Worm (Caenorhabditis elegans): ENCODE results near the gene srg-15.

The srg-15 gene

DNA sequence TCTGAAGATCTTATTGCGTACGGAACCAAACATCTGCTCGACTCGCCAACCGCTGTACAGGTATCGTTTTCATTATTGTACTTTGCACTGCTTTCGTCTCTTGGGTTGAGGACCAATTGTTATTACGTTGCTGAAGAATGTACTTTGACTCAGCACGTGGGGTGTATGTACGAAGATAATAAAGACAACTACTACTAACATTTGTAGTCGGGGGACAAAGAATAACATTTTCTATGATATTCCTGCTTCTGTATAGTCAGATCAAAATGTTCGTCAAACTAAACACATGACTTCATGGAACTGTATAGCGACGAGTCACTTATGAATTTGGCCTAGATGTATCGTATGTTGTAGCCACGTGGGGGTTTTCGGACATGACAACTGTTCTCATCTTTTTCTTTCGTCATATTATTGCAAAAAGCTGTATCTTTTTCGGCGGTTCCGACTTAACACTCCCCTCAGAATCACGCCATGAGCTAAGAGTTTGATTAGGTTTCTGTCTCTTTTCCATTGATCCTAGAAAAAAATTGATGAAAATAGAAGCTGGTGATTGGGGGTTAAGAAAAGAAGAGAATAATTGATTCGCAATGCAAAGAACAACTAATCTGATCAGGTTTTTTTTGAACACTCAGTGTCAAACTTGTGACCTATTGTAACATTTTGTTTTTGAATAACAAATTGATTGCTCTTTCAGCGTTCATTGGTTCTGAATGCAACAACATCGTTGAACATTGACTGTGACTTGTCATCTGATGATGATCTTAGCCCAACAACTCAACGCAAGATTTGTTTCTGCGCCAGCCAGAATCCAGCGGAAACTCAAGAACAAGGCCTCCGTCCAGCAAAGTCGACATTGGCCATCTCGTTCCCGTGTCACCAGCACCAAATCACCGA is 34.6 kb upstream of the srg-15 start (continued):
- no peak for TF ChIP-seq ctbp-1 (GFP tag; IDR thresholded peaks at IDR 0.05)
- TF ChIP-seq attf-4 (tag; optimal IDR thresholded peaks at IDR 0.05) = no peak
- TF ChIP-seq tag-97 (GFP tag; IDR thresholded peaks at IDR 0.05) = no peak
- no peak for TF ChIP-seq snpc-1.2 (GFP tag; IDR thresholded peaks at IDR 0.05)
- peak; percentile 38 for TF ChIP-seq nhr-25 (tag; optimal IDR thresholded peaks at IDR 0.05; ENCODE audit: borderline replicate concordance, insufficient read depth)
- no peak for TF ChIP-seq aly-2 (tag; optimal IDR thresholded peaks at IDR 0.05)
- peak; percentile 4 for TF ChIP-seq T20F7.1 (GFP tag; optimal IDR thresholded peaks at IDR 0.05)
- TF ChIP-seq lin-39 (tag; optimal IDR thresholded peaks at IDR 0.05) = no peak
- TF ChIP-seq lin-29 (GFP tag; IDR thresholded peaks at IDR 0.05) = no peak
- no peak for TF ChIP-seq Y5F2A.4 (GFP tag; optimal IDR thresholded peaks at IDR 0.05)
- no peak for TF ChIP-seq cey-2 (tag; optimal IDR thresholded peaks at IDR 0.05; ENCODE audit: borderline replicate concordance, insufficient read depth)
- peak in 1 of 2 experiments; percentile 3 for TF ChIP-seq lsy-2 (tag; optimal IDR thresholded peaks at IDR 0.05)
- no peak for TF ChIP-seq ztf-11 (tag; optimal IDR thresholded peaks at IDR 0.05)
- TF ChIP-seq Y75B8A.6 (GFP tag; IDR thresholded peaks at IDR 0.05) = 0 out of 2 replicates have a peak, but pooled peaks have one; percentile 8
- no peak for TF ChIP-seq ZK337.2 (GFP tag; IDR thresholded peaks at IDR 0.05)
- TF ChIP-seq daf-19 (GFP tag; conservative IDR thresholded peaks at IDR 0.05) = no peak
- TF ChIP-seq nhr-41 (GFP tag; IDR thresholded peaks at IDR 0.05) = no peak
- TF ChIP-seq lin-13 (GFP tag; optimal IDR thresholded peaks at IDR 0.05) = no peak
- TF ChIP-seq mxl-2 (GFP tag; conservative IDR thresholded peaks at IDR 0.05) = no peak
- TF ChIP-seq vab-7 (GFP tag; IDR thresholded peaks at IDR 0.05) = no peak; the same call in 1 of the 2 replicates
- TF ChIP-seq lin-15B (tag; optimal IDR thresholded peaks at IDR 0.05) = no peak
- no peak for TF ChIP-seq unc-39 (tag; optimal IDR thresholded peaks at IDR 0.05)
- TF ChIP-seq daf-12 (tag; optimal IDR thresholded peaks at IDR 0.05) = no peak
- TF ChIP-seq mep-1 (tag; optimal IDR thresholded peaks at IDR 0.05) = peak; percentile 11
- TF ChIP-seq egl-27 (tag; optimal IDR thresholded peaks at IDR 0.05) = no peak
- TF ChIP-seq aha-1 (tag) = peak; percentile 95
- TF ChIP-seq pha-4 (GFP tag; IDR thresholded peaks at IDR 0.05) = peak; percentile 22; the same call in 1 of the 2 replicates
- no peak for TF ChIP-seq pha-4 (tag; optimal IDR thresholded peaks at IDR 0.05)
- no peak for TF ChIP-seq spr-3 (GFP tag; optimal IDR thresholded peaks at IDR 0.05)
- TF ChIP-seq mdt-29 (GFP tag; IDR thresholded peaks at IDR 0.05) = no peak; the same call in 1 of the 2 replicates
- TF ChIP-seq daf-16 (GFP tag; optimal IDR thresholded peaks at IDR 0.05) = no peak
- TF ChIP-seq daf-16 (tag; optimal IDR thresholded peaks at IDR 0.05) = peak; percentile 31
- 0 out of 2 replicates have a peak, but pooled peaks have one; percentile 12 for TF ChIP-seq nhr-42 (GFP tag; IDR thresholded peaks at IDR 0.05)
- TF ChIP-seq F10B5.3 (tag; optimal IDR thresholded peaks at IDR 0.05) = no peak
- peak; percentile 26 for TF ChIP-seq hlh-30 (tag; optimal IDR thresholded peaks at IDR 0.05; ENCODE audit: insufficient read depth)
- TF ChIP-seq ceh-82 (tag; optimal IDR thresholded peaks at IDR 0.05) = no peak
- peak; percentile 30 for TF ChIP-seq dve-1 (tag; optimal IDR thresholded peaks at IDR 0.05; ENCODE audit: insufficient read depth)
- peak; percentile 47 for TF ChIP-seq nhr-28 (tag; optimal IDR thresholded peaks at IDR 0.05)
- TF ChIP-seq nhr-10 (tag; optimal IDR thresholded peaks at IDR 0.05) = no peak
- TF ChIP-seq gei-8 (GFP tag; optimal IDR thresholded peaks at IDR 0.05) = no peak
- TF ChIP-seq php-3 (GFP tag; IDR thresholded peaks at IDR 0.05) = no peak
- no peak for TF ChIP-seq ZK546.5 (tag; optimal IDR thresholded peaks at IDR 0.05)
- no peak for TF ChIP-seq mes-2 (tag; optimal IDR thresholded peaks at IDR 0.05; ENCODE audit: poor library complexity, severe bottlenecking)
- no peak for TF ChIP-seq ceh-28 (tag; optimal IDR thresholded peaks at IDR 0.05)
- TF ChIP-seq Y105C5A.15 (GFP tag; IDR thresholded peaks at IDR 0.05) = no peak
- no peak for TF ChIP-seq hlh-11 (tag; optimal IDR thresholded peaks at IDR 0.05)
- TF ChIP-seq ztf-7 (tag; optimal IDR thresholded peaks at IDR 0.05) = no peak
- no peak for TF ChIP-seq spr-1 (tag; optimal IDR thresholded peaks at IDR 0.05)
- TF ChIP-seq jun-1 (tag; optimal IDR thresholded peaks at IDR 0.05) = no peak

All from whole organism, L4 larva.